Fruit fly (Drosophila melanogaster): ENCODE results near the gene CG31673.

The CG31673 gene

dm6 chr2L:20797515-20797847 is 31.9 kb upstream of the CG31673 start, which contains the start of gene CG9328 (continued):
- TF ChIP-seq CG7556 (GFP tag; optimal IDR thresholded peaks at IDR 0.05) (no peak), Asciz (GFP tag; optimal IDR thresholded peaks at IDR 0.05) (no peak), CG14014 (GFP tag; IDR thresholded peaks at IDR 0.05) (no peak; the same call in 1 of the 2 replicates), vnd (GFP tag; IDR thresholded peaks at IDR 0.05; ENCODE audit: partially characterized antibody) (no peak), CG7839 (tag; optimal IDR thresholded peaks at IDR 0.05) (peak; percentile 25), Atf6 (GFP tag; IDR thresholded peaks at IDR 0.05) (no peak), zen2 (GFP tag; IDR thresholded peaks at IDR 0.05; ENCODE audit: partially characterized antibody) (0 out of 3 replicates have a peak, but pooled peaks have one; percentile 52), CG11560 (tag; IDR thresholded peaks at IDR 0.05) (no peak), slbo (GFP tag; IDR thresholded peaks at IDR 0.05) (peak; percentile 39; the same call in 1 of the 2 replicates), CG2875 (GFP tag; optimal IDR thresholded peaks at IDR 0.05) (peak; percentile 47), CG7271 (tag; optimal IDR thresholded peaks at IDR 0.05) (no peak), CTCF (GFP tag; optimal IDR thresholded peaks at IDR 0.05) (peak; percentile 4), CG13287 (GFP tag; IDR thresholded peaks at IDR 0.05; ENCODE audit: partially characterized antibody) (peak; percentile 41), CG14710 (tag; optimal IDR thresholded peaks at IDR 0.05) (peak; percentile 53), Hr39 (optimal IDR thresholded peaks at IDR 0.05) (no peak), fu2 (GFP tag; optimal IDR thresholded peaks at IDR 0.05) (no peak), vvl (GFP tag; IDR thresholded peaks at IDR 0.05) (peak; percentile 54; the same call in 1 of the 2 replicates), CG1647 (GFP tag; optimal IDR thresholded peaks at IDR 0.05) (no peak), CG32772 (GFP tag; IDR thresholded peaks at IDR 0.05) (no peak), CG10267 (tag; optimal IDR thresholded peaks at IDR 0.05) (peak; percentile 49), CG13894 (tag; optimal IDR thresholded peaks at IDR 0.05) (peak; percentile 74), CG5953 (GFP tag; IDR thresholded peaks at IDR 0.05) (no peak), pan (optimal IDR thresholded peaks at IDR 0.05) (no peak), pan (GFP tag; optimal IDR thresholded peaks at IDR 0.05 in 1 of 2, IDR thresholded peaks at IDR 0.05 in 1 of 2) (peak in 1 of 2 experiments; percentile 67), CG6854 (GFP tag; optimal IDR thresholded peaks at IDR 0.05) (no peak), CG18599 (GFP tag; optimal IDR thresholded peaks at IDR 0.05) (peak; percentile 72), sens-2 (GFP tag; IDR thresholded peaks at IDR 0.05) (no peak), CG2712 (tag; optimal IDR thresholded peaks at IDR 0.05) (peak; percentile 51), CG15696 (tag; optimal IDR thresholded peaks at IDR 0.05) (no peak), ro (GFP tag; IDR thresholded peaks at IDR 0.05) (no peak), CG10979 (tag; optimal IDR thresholded peaks at IDR 0.05) (peak; percentile 38), cad (GFP tag; optimal IDR thresholded peaks at IDR 0.05) (no peak), Dek (tag; optimal IDR thresholded peaks at IDR 0.05) (peak; percentile 25), Optix (GFP tag; IDR thresholded peaks at IDR 0.05) (no peak), wor (GFP tag; IDR thresholded peaks at IDR 0.05) (no peak), gsb (GFP tag; IDR thresholded peaks at IDR 0.05) (no peak), CG16815 (GFP tag; optimal IDR thresholded peaks at IDR 0.05) (no peak), Dip3 (GFP tag; optimal IDR thresholded peaks at IDR 0.05) (no peak), gfzf (GFP tag; optimal IDR thresholded peaks at IDR 0.05) (peak; percentile 64), CG2120 (GFP tag; optimal IDR thresholded peaks at IDR 0.05) (peak; percentile 57), Hey (tag; optimal IDR thresholded peaks at IDR 0.05) (no peak), tgo (GFP tag; IDR thresholded peaks at IDR 0.05) (no peak), phol (tag; optimal IDR thresholded peaks at IDR 0.05) (no peak), ken (GFP tag; IDR thresholded peaks at IDR 0.05) (peak; percentile 27; the same call in 1 of the 3 replicates), pum (GFP tag; optimal IDR thresholded peaks at IDR 0.05) (no peak), Lhr (GFP tag; optimal IDR thresholded peaks at IDR 0.05) (peak; percentile 33), schlank (tag; optimal IDR thresholded peaks at IDR 0.05) (no peak), exex (tag; optimal IDR thresholded peaks at IDR 0.05) (peak; percentile 37), Dp (GFP tag; optimal IDR thresholded peaks at IDR 0.05) (no peak), Neu2 (GFP tag; optimal IDR thresholded peaks at IDR 0.05; ENCODE audit: borderline replicate concordance) (no peak), Fer1 (GFP tag; optimal IDR thresholded peaks at IDR 0.05) (peak; percentile 35), CG10366 (GFP tag; IDR thresholded peaks at IDR 0.05) (no peak)

Measured in whole organism, embryonic.